Fruit fly (Drosophila melanogaster) whole organism, embryonic: ENCODE results near the gene Fitm.

Experiments used
- Atf6 ChIP-seq: fragments of 200-800 bp; sonication (Bioruptor generic); IDR thresholded peaks from 2 replicates; pipeline ENCODE4 v1.3.6; 2022; ENCODE audit warnings: missing biosample characterization, missing genetic modification characterization
- Bdp1 ChIP-seq: fragments of 200-800 bp; sonication (Bioruptor generic); optimal IDR thresholded peaks from 3 replicates; lab custom pipeline; 2016; ENCODE audit warnings: missing biosample characterization, missing genetic modification characterization
- C15 ChIP-seq: fragments of 200-800 bp; sonication (Bioruptor generic); IDR thresholded peaks from 3 replicates; pipeline ENCODE4 v1.3.6; 2022; ENCODE audit warnings: missing biosample characterization, missing genetic modification characterization
- CG12236 ChIP-seq: fragments of 200-800 bp; sonication (Bioruptor generic); optimal IDR thresholded peaks from 2 replicates; lab custom pipeline; 2016; ENCODE audit warnings: missing biosample characterization, missing genetic modification characterization
- CG12942 ChIP-seq: fragments of 200-800 bp; sonication (Bioruptor generic); optimal IDR thresholded peaks from 3 replicates; lab custom pipeline; 2016; ENCODE audit warnings: missing biosample characterization, missing genetic modification characterization
- CG13424 ChIP-seq: fragments of 200-800 bp; sonication (Bioruptor generic); optimal IDR thresholded peaks from 2 replicates; lab custom pipeline; 2019; ENCODE audit warnings: missing biosample characterization, mild to moderate bottlenecking, missing genetic modification characterization, moderate library complexity
- CG13624 ChIP-seq: fragments of 200-800 bp; sonication (Bioruptor generic); optimal IDR thresholded peaks from 2 replicates; lab custom pipeline; 2016; ENCODE audit warnings: missing biosample characterization, missing genetic modification characterization
- CG14441 ChIP-seq: fragments of 200-800 bp; sonication (Bioruptor generic); IDR thresholded peaks from 2 replicates; pipeline ENCODE4 v1.3.6; 2022; ENCODE audit warnings: missing biosample characterization, missing genetic modification characterization
- CG15514 ChIP-seq: fragments of 200-800 bp; sonication (Bioruptor generic); optimal IDR thresholded peaks from 3 replicates; lab custom pipeline; 2017; ENCODE audit warnings: missing biosample characterization, missing genetic modification characterization, mild to moderate bottlenecking, moderate library complexity, missing genetic modification reagents
- CG1603 ChIP-seq: fragments of 200-800 bp; sonication (Bioruptor generic); optimal IDR thresholded peaks from 2 replicates; lab custom pipeline; 2019; ENCODE audit warnings: missing biosample characterization, mild to moderate bottlenecking, missing genetic modification characterization, moderate library complexity
- CG17568 ChIP-seq: fragments of 200-800 bp; sonication (Bioruptor generic); optimal IDR thresholded peaks from 2 replicates; lab custom pipeline; 2018; ENCODE audit warnings: missing biosample characterization, mild to moderate bottlenecking, missing genetic modification characterization, moderate library complexity
- CG17829 ChIP-seq: fragments of 200-800 bp; optimal IDR thresholded peaks from 2 replicates; lab custom pipeline; 2019; ENCODE audit warnings: missing biosample characterization, mild to moderate bottlenecking, missing genetic modification characterization, moderate library complexity
- CG18619 ChIP-seq: fragments of 200-800 bp; sonication (Bioruptor generic); optimal IDR thresholded peaks from 3 replicates; lab custom pipeline; 2017; ENCODE audit warnings: missing biosample characterization, mild to moderate bottlenecking, missing genetic modification characterization
- CG4328 ChIP-seq: fragments of 200-800 bp; sonication (Bioruptor generic); optimal IDR thresholded peaks from 3 replicates; lab custom pipeline; 2017; ENCODE audit warnings: missing biosample characterization, missing genetic modification reagents, missing genetic modification characterization
- CG4707 ChIP-seq: fragments of 200-800 bp; sonication (Bioruptor generic); optimal IDR thresholded peaks from 2 replicates; lab custom pipeline; 2018; ENCODE audit warnings: missing biosample characterization, mild to moderate bottlenecking, missing genetic modification characterization, moderate library complexity
- CG6272 ChIP-seq: fragments of 200-800 bp; sonication (Bioruptor generic); IDR thresholded peaks from 2 replicates; pipeline ENCODE4 v1.3.6; 2022; ENCODE audit warnings: missing biosample characterization, missing genetic modification characterization
- CG6683 ChIP-seq: fragments of 200-800 bp; sonication (Bioruptor generic); optimal IDR thresholded peaks from 2 replicates; lab custom pipeline; 2017; ENCODE audit warnings: missing biosample characterization, mild to moderate bottlenecking, missing genetic modification characterization, missing genetic modification reagents
- CG7372 ChIP-seq: fragments of 200-800 bp; sonication (Bioruptor generic); IDR thresholded peaks from 2 replicates; pipeline ENCODE4 v1.3.6; 2022; ENCODE audit warnings: missing biosample characterization, missing genetic modification characterization
- CG7786 ChIP-seq: fragments of 200-800 bp; sonication (Bioruptor generic); optimal IDR thresholded peaks from 2 replicates; lab custom pipeline; 2016; ENCODE audit warnings: missing biosample characterization, missing genetic modification characterization
- CG8765 ChIP-seq: fragments of 200-800 bp; sonication (Bioruptor generic); IDR thresholded peaks from 2 replicates; pipeline ENCODE4 v1.3.6; 2022; ENCODE audit warnings: missing biosample characterization, missing genetic modification characterization
- CG8924 ChIP-seq: fragments of 200-800 bp; optimal IDR thresholded peaks from 3 replicates; lab custom pipeline; 2019; ENCODE audit warnings: missing biosample characterization, mild to moderate bottlenecking, missing genetic modification characterization, moderate library complexity
- CG9817 ChIP-seq: fragments of 200-800 bp; sonication (Bioruptor generic); optimal IDR thresholded peaks from 2 replicates; lab custom pipeline; 2018; ENCODE audit warnings: missing biosample characterization, mild to moderate bottlenecking, missing genetic modification characterization, moderate library complexity
- Doc2 ChIP-seq: fragments of 200-800 bp; sonication (Bioruptor generic); IDR thresholded peaks from 2 replicates; pipeline ENCODE4 v1.3.6; 2022; ENCODE audit warnings: missing biosample characterization, missing genetic modification characterization
- E2f1 ChIP-seq: fragments of 200-800 bp; sonication (Bioruptor generic); IDR thresholded peaks from 2 replicates; pipeline ENCODE4 v1.3.6; 2022; ENCODE audit warnings: missing biosample characterization, missing genetic modification characterization
- HLH4C ChIP-seq: fragments of 200-800 bp; sonication (Bioruptor generic); IDR thresholded peaks from 3 replicates; pipeline ENCODE4 v1.3.6; 2022; ENCODE audit warnings: missing biosample characterization, missing genetic modification characterization; ENCODE audit not compliant: partially characterized antibody
- Lim3 ChIP-seq: fragments of 200-800 bp; sonication (Bioruptor generic); IDR thresholded peaks from 2 replicates; pipeline ENCODE4 v1.3.6; 2022; ENCODE audit warnings: missing biosample characterization, missing genetic modification characterization
- Lpt ChIP-seq: fragments of >200 bp; optimal IDR thresholded peaks from 2 replicates; lab custom pipeline; 2018; ENCODE audit warnings: missing biosample characterization, missing genetic modification characterization
- NC2α ChIP-seq: fragments of 200-800 bp; sonication (Bioruptor generic); optimal IDR thresholded peaks from 2 replicates; lab custom pipeline; 2016; ENCODE audit warnings: missing biosample characterization, missing genetic modification characterization
- Nf-YA ChIP-seq: fragments of 200-800 bp; sonication (Bioruptor generic); IDR thresholded peaks from 2 replicates; pipeline ENCODE4 v1.3.6; 2022; ENCODE audit warnings: missing biosample characterization, missing genetic modification characterization
- Optix ChIP-seq: fragments of 200-800 bp; sonication (Bioruptor generic); IDR thresholded peaks from 3 replicates; pipeline ENCODE4 v1.3.6; 2022; ENCODE audit warnings: missing biosample characterization, missing genetic modification characterization
- PHDP ChIP-seq: fragments of 200-800 bp; sonication (Bioruptor generic); optimal IDR thresholded peaks from 3 replicates; lab custom pipeline; 2018; ENCODE audit warnings: missing biosample characterization, mild to moderate bottlenecking, missing genetic modification characterization, moderate library complexity
- Poxn ChIP-seq: fragments of 200-800 bp; sonication (Bioruptor generic); IDR thresholded peaks from 2 replicates; pipeline ENCODE4 v1.3.6; 2022; ENCODE audit warnings: missing biosample characterization, missing genetic modification characterization
- Rfx ChIP-seq: fragments of 200-800 bp; sonication (Bioruptor generic); IDR thresholded peaks from 2 replicates; pipeline ENCODE4 v1.3.6; 2022; ENCODE audit warnings: missing biosample characterization, missing genetic modification characterization
- Sox100B ChIP-seq: fragments of 200-800 bp; sonication (Bioruptor generic); optimal IDR thresholded peaks from 3 replicates; lab custom pipeline; 2018; ENCODE audit warnings: missing biosample characterization, mild to moderate bottlenecking, missing genetic modification characterization
- abd-A ChIP-seq: fragments of 200-800 bp; sonication (Bioruptor generic); optimal IDR thresholded peaks from 3 replicates; lab custom pipeline; 2019; ENCODE audit warnings: missing biosample characterization, mild to moderate bottlenecking, missing genetic modification characterization, moderate library complexity
- aop ChIP-seq: fragments of 200-800 bp; sonication (Bioruptor generic); IDR thresholded peaks from 2 replicates; pipeline ENCODE4 v1.3.6; 2022; ENCODE audit warnings: missing biosample characterization, missing genetic modification characterization
- br ChIP-seq: fragments of >200 bp; optimal IDR thresholded peaks from 2 replicates; lab custom pipeline; 2017
- dimm ChIP-seq: fragments of 200-800 bp; sonication (Bioruptor generic); IDR thresholded peaks from 2 replicates; pipeline ENCODE4 v1.3.6; 2022; ENCODE audit warnings: missing biosample characterization, missing genetic modification characterization
- emc ChIP-seq: fragments of 200-800 bp; sonication (Bioruptor generic); optimal IDR thresholded peaks from 2 replicates; lab custom pipeline; 2016; ENCODE audit warnings: missing biosample characterization, missing genetic modification characterization
- lola ChIP-seq, 3 experiments: fragments of >200 bp in 2 of 3; fragments of 200-800 bp in 1 of 3; sonication (Bioruptor generic) in 1 of 3; optimal IDR thresholded peaks; 2 replicates each; lab custom pipeline; 2017 to 2019; ENCODE audit warnings: missing biosample characterization in 3 of 3, missing genetic modification characterization in 3 of 3, mild to moderate bottlenecking in 1 of 3, moderate library complexity in 1 of 3
- luna ChIP-seq: fragments of 200-800 bp; sonication (Bioruptor generic); optimal IDR thresholded peaks from 2 replicates; lab custom pipeline; 2016; ENCODE audit warnings: missing biosample characterization, missing genetic modification characterization
- nerfin-1 ChIP-seq: fragments of 200-800 bp; sonication (Bioruptor generic); optimal IDR thresholded peaks from 3 replicates; lab custom pipeline; 2019; ENCODE audit warnings: missing biosample characterization, mild to moderate bottlenecking, missing genetic modification characterization, moderate library complexity
- pita ChIP-seq: fragments of 200-800 bp; sonication (Bioruptor generic); optimal IDR thresholded peaks from 2 replicates; lab custom pipeline; 2017; ENCODE audit warnings: missing biosample characterization, mild to moderate bottlenecking, missing genetic modification characterization
- scrt ChIP-seq: fragments of 200-800 bp; sonication (Bioruptor generic); optimal IDR thresholded peaks from 2 replicates; lab custom pipeline; 2018; ENCODE audit warnings: missing biosample characterization, mild to moderate bottlenecking, missing genetic modification characterization, moderate library complexity
- stwl ChIP-seq: fragments of 200-800 bp; sonication (Bioruptor generic); optimal IDR thresholded peaks from 3 replicates; lab custom pipeline; 2018; ENCODE audit warnings: missing biosample characterization, mild to moderate bottlenecking, missing genetic modification characterization, moderate library complexity
- tll ChIP-seq, 2 experiments: fragments of 200-800 bp in 1 of 2; fragments of >200 bp in 1 of 2; sonication (Bioruptor generic) in 1 of 2; optimal IDR thresholded peaks; 2 replicates each; lab custom pipeline; 2017 to 2019; ENCODE audit warnings: missing biosample characterization in 2 of 2, missing genetic modification characterization in 2 of 2, mild to moderate bottlenecking in 1 of 2, moderate library complexity in 1 of 2
- ttk ChIP-seq: fragments of 200-800 bp; sonication (Bioruptor generic); IDR thresholded peaks from 2 replicates; pipeline ENCODE4 v2.1.2; 2022; ENCODE audit warnings: missing biosample characterization, missing genetic modification characterization
- usp ChIP-seq: fragments of >200 bp; optimal IDR thresholded peaks from 2 replicates; lab custom pipeline; 2017; ENCODE audit warnings: missing biosample characterization, missing genetic modification characterization
- vfl ChIP-seq: fragments of 200-800 bp; sonication (Bioruptor generic); optimal IDR thresholded peaks from 2 replicates; lab custom pipeline; 2016; ENCODE audit warnings: missing biosample characterization, missing genetic modification characterization
- zen2 ChIP-seq: fragments of 200-800 bp; sonication (Bioruptor generic); IDR thresholded peaks from 3 replicates; pipeline ENCODE4 v1.3.6; 2022; ENCODE audit warnings: missing biosample characterization, missing genetic modification characterization; ENCODE audit not compliant: partially characterized antibody

The Fitm gene

dm6 chr3L:5184860-5185639 lies 39.2 kb upstream of the Fitm start (continued):
- TF ChIP-seq zen2 (GFP tag; lab: Robert Waterston, UW) (peak; percentile 40; the same call in 2 of the 3 replicates), CG6683 (GFP tag; lab: Kevin White, UChicago) (no peak), CG17568 (GFP tag; lab: Kevin White, UChicago) (no peak), CG8924 (peak; percentile 24), CG13624 (GFP tag; lab: Kevin White, UChicago) (peak; percentile 48), Nf-YA (no peak), aop (GFP tag; lab: Robert Waterston, UW) (0 out of 2 replicates have a peak, but pooled peaks have one; percentile 9), CG7372 (GFP tag; lab: Robert Waterston, UW) (no peak), CG13424 (tag; lab: Kevin White, UChicago) (peak; percentile 55), HLH4C (GFP tag; lab: Robert Waterston, UW) (no peak), usp (GFP tag; lab: Kevin White, UChicago) (no peak), Optix (GFP tag; lab: Robert Waterston, UW) (0 out of 3 replicates have a peak, but pooled peaks have one; percentile 4), CG4328 (GFP tag; lab: Kevin White, UChicago) (no peak), lola (GFP tag; optimal IDR thresholded peaks at IDR 0.05; lab: Kevin White, UChicago) (no peak), CG1603 (tag; lab: Kevin White, UChicago) (peak; percentile 6), CG6272 (GFP tag; lab: Robert Waterston, UW) (no peak), scrt (GFP tag; lab: Kevin White, UChicago) (no peak), abd-A (tag; lab: Kevin White, UChicago) (no peak), CG4707 (GFP tag; lab: Kevin White, UChicago) (no peak), emc (no peak), Atf6 (GFP tag; lab: Robert Waterston, UW) (no peak), tll (GFP tag; optimal IDR thresholded peaks at IDR 0.05; lab: Kevin White, UChicago) (no peak), CG17829 (tag; lab: Kevin White, UChicago) (no peak), luna (GFP tag; lab: Kevin White, UChicago) (no peak), CG9817 (tag; lab: Kevin White, UChicago) (peak; percentile 24), nerfin-1 (peak; percentile 90), Doc2 (GFP tag; lab: Robert Waterston, UW) (no peak), CG8765 (GFP tag; lab: Robert Waterston, UW) (no peak), CG7786 (peak; percentile 19), Lpt (no peak), Bdp1 (GFP tag; lab: Kevin White, UChicago) (no peak), br (lab: Kevin White, UChicago) (no peak), Sox100B (peak; percentile 62), CG18619 (peak; percentile 83), Lim3 (GFP tag; lab: Robert Waterston, UW) (no peak), dimm (GFP tag; lab: Robert Waterston, UW) (no peak), E2f1 (GFP tag; lab: Robert Waterston, UW) (peak; percentile 12; the same call in 1 of the 2 replicates), CG12942 (GFP tag; lab: Kevin White, UChicago) (peak; percentile 58), vfl (no peak), ttk (GFP tag; lab: Robert Waterston, UW) (peak; percentile 33; the same call in 1 of the 2 replicates), Poxn (GFP tag; lab: Robert Waterston, UW) (no peak), PHDP (tag; lab: Kevin White, UChicago) (peak; percentile 48), Rfx (peak; percentile 39), pita (GFP tag; lab: Kevin White, UChicago) (no peak), CG12236 (GFP tag; lab: Kevin White, UChicago) (peak; percentile 30), CG14441 (no peak; the same call in none of the 2 replicates), C15 (GFP tag; lab: Robert Waterston, UW) (no peak), stwl (tag; lab: Kevin White, UChicago) (no peak), CG15514 (GFP tag; lab: Kevin White, UChicago) (no peak), NC2α (GFP tag; lab: Kevin White, UChicago) (no peak)
